Worm (Caenorhabditis elegans) whole organism, midembryonic: ENCODE measurements around the gene ugt-48.

ENCODE experiments used
- T22C8.4 ChIP-seq: fragments of 200-800 bp; sonication (Bioruptor generic); IDR thresholded peaks from 2 replicates; pipeline ENCODE4 v1.3.6; 2022; ENCODE audit warnings: missing genetic modification characterization, missing compliant biosample characterization
- med-1 ChIP-seq: sonication (generic microtip); optimal IDR thresholded peaks from 2 replicates; lab custom pipeline; 2017; ENCODE audit warnings: missing genetic modification characterization, mild to moderate bottlenecking, missing compliant biosample characterization, antibody characterized with exemption, missing genetic modification reagents; ENCODE audit not compliant: insufficient read depth
- tab-1 ChIP-seq: fragments of 200-800 bp; sonication (Bioruptor generic); IDR thresholded peaks from 2 replicates; pipeline ENCODE4 v1.3.6; 2022; ENCODE audit warnings: missing genetic modification characterization, missing compliant biosample characterization

DNA sequence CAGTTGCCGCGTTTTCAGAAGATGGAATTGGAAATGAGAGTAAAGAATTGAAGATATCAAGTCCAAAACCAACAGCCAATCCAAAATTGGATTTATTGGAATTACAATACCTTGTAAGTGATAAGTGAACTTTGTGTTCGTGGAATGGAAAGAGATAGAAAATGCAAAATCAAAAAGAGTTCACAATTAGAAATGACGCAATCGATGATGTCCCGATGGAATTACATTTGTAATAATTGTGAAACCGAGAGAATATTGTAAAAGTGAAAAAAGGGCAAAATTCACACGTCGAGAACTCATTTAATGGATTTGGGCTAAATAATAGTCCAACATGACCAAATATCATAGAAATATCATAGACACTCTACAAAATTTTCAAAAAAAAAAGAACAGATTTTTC lies 22.7 kb downstream of the ugt-48 start:
- no peak for TF ChIP-seq med-1 (GFP tag; lab: Kevin White, UChicago)
- no peak for TF ChIP-seq tab-1 (GFP tag; lab: Robert Waterston, UW)
- no peak for TF ChIP-seq T22C8.4 (GFP tag; lab: Robert Waterston, UW)
